Fruit fly (Drosophila melanogaster) S2 (cell line): Measurements from ENCODE around the gene CG3345.

Experiments
- CG8478 ChIP-seq: fragments of >200 bp; optimal IDR thresholded peaks from 2 replicates; lab custom pipeline; 2018
- CTCF ChIP-seq, 2 experiments: fragments of >200 bp; optimal IDR thresholded peaks; 2 replicates each; lab custom pipeline; 2018

DNA sequence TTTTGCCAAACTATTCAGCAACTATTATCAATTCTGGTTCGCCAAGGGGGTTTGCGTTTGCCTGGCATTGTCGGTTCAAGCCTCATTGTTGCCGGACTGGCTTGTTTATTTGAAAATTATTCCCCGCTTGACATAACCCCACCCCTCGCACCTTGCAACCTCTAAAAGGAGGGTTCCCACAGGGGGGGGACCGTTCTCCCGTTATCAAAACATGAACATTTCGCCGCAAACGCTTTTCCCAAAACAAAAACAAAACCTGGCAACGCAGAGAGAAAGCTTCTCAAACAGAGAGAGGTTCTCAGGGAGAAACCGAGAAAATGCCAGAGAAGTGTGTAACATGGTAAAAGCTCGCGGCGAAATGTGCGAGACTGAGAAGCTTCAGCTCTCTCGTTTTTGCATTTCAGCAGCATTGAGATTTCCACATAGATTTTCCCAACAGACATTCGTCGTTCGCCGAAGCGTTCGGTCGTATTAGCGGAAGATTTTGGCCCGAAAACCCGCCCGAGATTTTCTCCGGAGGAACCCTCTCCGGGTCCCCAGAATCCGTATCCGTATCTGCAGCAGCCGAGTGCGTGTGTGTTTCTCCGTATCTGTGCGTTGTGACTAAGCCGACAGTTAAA, 41.0 kb downstream of the CG3345 start:
- TF ChIP-seq CG8478 (lab: Kevin White, UChicago) (no peak), CTCF (optimal IDR thresholded peaks at IDR 0.05; lab: Kevin White, UChicago) (no peak)
